Fruit fly (Drosophila melanogaster) whole organism, pupa: ENCODE data around the gene Prm.

Experiments used
- CG10348 ChIP-seq: fragments of 200-800 bp; sonication (Bioruptor generic); IDR thresholded peaks from 2 replicates; pipeline ENCODE4 v1.3.6; 2022; ENCODE audit warnings: missing biosample characterization, missing genetic modification characterization
- CG12605 ChIP-seq: fragments of 200-800 bp; sonication (Bioruptor generic); IDR thresholded peaks from 2 replicates; pipeline ENCODE4 v1.3.6; 2022; ENCODE audit warnings: missing biosample characterization, missing genetic modification characterization
- CG13204 ChIP-seq: fragments of 200-800 bp; sonication (Bioruptor generic); optimal IDR thresholded peaks from 2 replicates; lab custom pipeline; 2018; ENCODE audit warnings: missing biosample characterization, mild to moderate bottlenecking, missing genetic modification characterization, moderate library complexity
- CG14655 ChIP-seq: fragments of 200-800 bp; sonication (Bioruptor generic); optimal IDR thresholded peaks from 3 replicates; lab custom pipeline; 2017; ENCODE audit warnings: mild to moderate bottlenecking, missing biosample characterization, missing genetic modification reagents, missing genetic modification characterization
- CG15710 ChIP-seq: fragments of 200-800 bp; sonication (Bioruptor generic); optimal IDR thresholded peaks from 2 replicates; lab custom pipeline; 2018; ENCODE audit warnings: missing biosample characterization, mild to moderate bottlenecking, missing genetic modification characterization, moderate library complexity
- CG17806 ChIP-seq: fragments of 200-800 bp; sonication (Bioruptor generic); optimal IDR thresholded peaks from 2 replicates; lab custom pipeline; 2018; ENCODE audit warnings: missing biosample characterization, mild to moderate bottlenecking, missing genetic modification characterization, moderate library complexity
- CG32121 ChIP-seq: fragments of 200-800 bp; sonication (Bioruptor generic); IDR thresholded peaks from 2 replicates; pipeline ENCODE4 v1.3.6; 2022; ENCODE audit warnings: missing biosample characterization, missing genetic modification characterization
- CG34367 ChIP-seq: fragments of 200-800 bp; sonication (Bioruptor generic); optimal IDR thresholded peaks from 2 replicates; lab custom pipeline; 2018; ENCODE audit warnings: missing biosample characterization, mild to moderate bottlenecking, missing genetic modification characterization
- CG4496 ChIP-seq: fragments of 200-800 bp; sonication (Bioruptor generic); IDR thresholded peaks from 3 replicates; pipeline ENCODE4 v1.3.6; 2022; ENCODE audit warnings: missing biosample characterization, missing genetic modification characterization
- CG8159 ChIP-seq: fragments of 200-800 bp; sonication (Bioruptor generic); optimal IDR thresholded peaks from 3 replicates; lab custom pipeline; 2018; ENCODE audit warnings: missing biosample characterization, mild to moderate bottlenecking, missing genetic modification characterization, moderate library complexity
- CG8301 ChIP-seq: fragments of 200-800 bp; sonication (Bioruptor generic); optimal IDR thresholded peaks from 2 replicates; lab custom pipeline; 2018; ENCODE audit warnings: missing biosample characterization, mild to moderate bottlenecking, missing genetic modification characterization
- CG9948 ChIP-seq: fragments of 200-800 bp; sonication (Bioruptor generic); optimal IDR thresholded peaks from 2 replicates; lab custom pipeline; 2018; ENCODE audit warnings: missing biosample characterization, mild to moderate bottlenecking, missing genetic modification characterization, moderate library complexity
- D1 ChIP-seq: fragments of 200-800 bp; sonication (Bioruptor generic); optimal IDR thresholded peaks from 2 replicates; lab custom pipeline; 2018; ENCODE audit warnings: missing biosample characterization, mild to moderate bottlenecking, missing genetic modification characterization, moderate library complexity
- EcR ChIP-seq: fragments of 200-800 bp; sonication (Bioruptor generic); optimal IDR thresholded peaks from 3 replicates; lab custom pipeline; 2019; ENCODE audit warnings: missing biosample characterization, missing genetic modification characterization, mild to moderate bottlenecking, moderate library complexity, missing genetic modification reagents
- Ets98B ChIP-seq: fragments of 200-800 bp; sonication (Bioruptor generic); IDR thresholded peaks from 2 replicates; pipeline ENCODE4 v1.3.6; 2022; ENCODE audit warnings: missing biosample characterization, missing genetic modification characterization
- Pif1A ChIP-seq: fragments of 200-800 bp; sonication (Bioruptor generic); optimal IDR thresholded peaks from 3 replicates; lab custom pipeline; 2016; ENCODE audit warnings: missing biosample characterization, missing genetic modification characterization
- Pif1B ChIP-seq: fragments of 200-800 bp; sonication (Bioruptor generic); optimal IDR thresholded peaks from 3 replicates; lab custom pipeline; 2016; ENCODE audit warnings: missing biosample characterization, missing genetic modification characterization
- Snoo ChIP-seq: fragments of 200-800 bp; sonication (Bioruptor generic); optimal IDR thresholded peaks from 3 replicates; lab custom pipeline; 2017; ENCODE audit warnings: missing biosample characterization, mild to moderate bottlenecking, missing genetic modification characterization, inconsistent platforms
- fd96Ca ChIP-seq: fragments of 200-800 bp; sonication (Bioruptor generic); IDR thresholded peaks from 3 replicates; pipeline ENCODE4 v1.3.6; 2022; ENCODE audit warnings: missing biosample characterization, missing genetic modification characterization
- gl ChIP-seq: fragments of 200-800 bp; sonication (Bioruptor generic); optimal IDR thresholded peaks from 2 replicates; lab custom pipeline; 2018; ENCODE audit warnings: missing biosample characterization, mild to moderate bottlenecking, missing genetic modification characterization
- rn ChIP-seq: fragments of 200-800 bp; sonication (Bioruptor generic); IDR thresholded peaks from 2 replicates; pipeline ENCODE4 v1.3.6; 2022; ENCODE audit warnings: missing biosample characterization, missing genetic modification characterization

Prm gene

DNA sequence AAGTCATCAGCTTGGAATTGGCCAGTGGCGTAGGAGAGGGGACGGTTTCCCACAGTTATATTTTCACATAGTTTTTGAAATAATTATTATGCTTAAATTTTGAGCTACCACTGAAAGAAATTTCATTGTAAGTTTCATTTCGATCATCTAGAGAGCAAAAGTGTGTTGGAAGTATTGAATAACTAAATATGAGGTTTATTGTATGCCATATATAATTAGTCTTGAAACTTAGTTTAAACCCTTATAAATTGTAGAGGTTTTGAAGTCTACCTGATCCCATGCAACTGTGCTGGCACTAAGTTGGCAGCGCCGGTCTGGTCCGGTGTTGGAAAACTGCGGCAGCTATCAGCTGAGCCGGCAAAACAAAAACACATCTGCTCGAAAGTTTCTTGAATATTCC is 24.0 kb downstream of the Prm start, which contains the start of the genes CG32022 and CG6511:
TSS of gene CG32022 (minus strand) at position 128 of the 400 bp plus-strand sequence.
TSS of gene CG6511 (plus strand) at position 180 of the 400 bp plus-strand sequence.
- TF ChIP-seq fd96Ca (GFP tag; lab: Robert Waterston, UW) (peak; percentile 96), rn (GFP tag; lab: Robert Waterston, UW) (peak; percentile 97), gl (tag; lab: Kevin White, UChicago) (peak; percentile 92), CG8159 (tag; lab: Kevin White, UChicago) (peak; percentile 98), CG32121 (peak; percentile 97), Pif1B (GFP tag; lab: Kevin White, UChicago) (peak; percentile 89), CG12605 (GFP tag; lab: Robert Waterston, UW) (peak; percentile 91), CG17806 (tag; lab: Kevin White, UChicago) (peak; percentile 96), CG8301 (tag; lab: Kevin White, UChicago) (peak; percentile 98), CG4496 (GFP tag; lab: Robert Waterston, UW) (peak; percentile 97), CG9948 (tag; lab: Kevin White, UChicago) (peak; percentile 98), Pif1A (GFP tag; lab: Kevin White, UChicago) (peak; percentile 97), CG10348 (GFP tag; lab: Robert Waterston, UW) (peak; percentile 97), CG15710 (tag; lab: Kevin White, UChicago) (peak; percentile 98), CG13204 (GFP tag; lab: Kevin White, UChicago) (peak; percentile 87), CG14655 (GFP tag; lab: Kevin White, UChicago) (peak; percentile 98), CG34367 (tag; lab: Kevin White, UChicago) (peak; percentile 96), D1 (tag; lab: Kevin White, UChicago) (no peak), Ets98B (GFP tag; lab: Robert Waterston, UW) (peak; percentile 93), Snoo (peak; percentile 98), EcR (GFP tag; lab: Kevin White, UChicago) (no peak)

DNA sequence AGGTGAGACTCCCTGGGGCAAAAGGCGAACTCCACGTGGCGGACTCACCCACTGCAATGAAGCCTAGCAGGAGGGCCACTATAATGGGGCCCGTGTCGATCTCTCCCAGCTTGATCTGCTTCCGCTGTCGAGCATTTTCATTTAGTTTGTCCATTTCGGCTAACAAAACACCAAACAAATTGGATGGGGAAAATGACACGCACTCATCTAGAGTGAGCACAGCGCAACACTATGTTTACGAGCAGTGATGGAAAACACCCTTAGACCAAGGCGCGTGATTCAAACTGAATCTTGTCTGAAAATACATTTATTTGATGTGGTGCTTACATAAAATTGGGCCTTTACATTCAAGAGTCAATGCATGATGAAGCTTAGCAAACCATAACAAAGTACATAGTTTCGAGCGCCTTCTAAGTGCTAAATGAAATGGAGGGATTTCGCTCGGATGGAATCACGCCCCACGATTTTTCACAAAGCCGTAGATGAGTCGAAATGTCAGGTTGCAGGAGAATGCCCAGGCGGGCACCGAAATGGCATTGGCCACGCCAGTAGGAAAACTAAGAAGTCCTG is 25.0 kb downstream of the Prm start, which contains the start of gene SrpRbeta:
TSS of gene SrpRbeta (minus strand) at position 236 of the 570 bp plus-strand sequence.
- TF ChIP-seq Snoo (peak; percentile 30), CG15710 (tag; lab: Kevin White, UChicago) (no peak), Pif1A (GFP tag; lab: Kevin White, UChicago) (peak; percentile 4), CG4496 (GFP tag; lab: Robert Waterston, UW) (no peak)

dm6 chr3L:8718602-8719001 is 26.5 kb downstream of the Prm start:
- peak; percentile 90 for TF ChIP-seq D1 (tag; lab: Kevin White, UChicago)
- TF ChIP-seq CG14655 (GFP tag; lab: Kevin White, UChicago): no peak
- no peak for TF ChIP-seq Pif1A (GFP tag; lab: Kevin White, UChicago)
- TF ChIP-seq CG4496 (GFP tag; lab: Robert Waterston, UW): no peak

dm6 chr3L:8716013-8716412 is 29.1 kb downstream of the Prm start:
- TF ChIP-seq CG8159 (tag; lab: Kevin White, UChicago) (peak; percentile 46), CG14655 (GFP tag; lab: Kevin White, UChicago) (peak; percentile 54), CG12605 (GFP tag; lab: Robert Waterston, UW) (no peak), CG13204 (GFP tag; lab: Kevin White, UChicago) (no peak), Pif1B (GFP tag; lab: Kevin White, UChicago) (no peak), CG34367 (tag; lab: Kevin White, UChicago) (peak; percentile 4), CG17806 (tag; lab: Kevin White, UChicago) (peak; percentile 33), CG9948 (tag; lab: Kevin White, UChicago) (peak; percentile 32), CG15710 (tag; lab: Kevin White, UChicago) (peak; percentile 19), Snoo (peak; percentile 1), Pif1A (GFP tag; lab: Kevin White, UChicago) (peak; percentile 31), CG32121 (no peak), CG8301 (tag; lab: Kevin White, UChicago) (peak; percentile 17)

- TF ChIP-seq EcR (GFP tag; lab: Kevin White, UChicago): no peak
- TF ChIP-seq CG8301 (tag; lab: Kevin White, UChicago): no peak
- no peak for TF ChIP-seq fd96Ca (GFP tag; lab: Robert Waterston, UW)
- no peak for TF ChIP-seq CG32121
- peak; percentile 28 for TF ChIP-seq CG17806 (tag; lab: Kevin White, UChicago)
- no peak for TF ChIP-seq Snoo
- TF ChIP-seq CG15710 (tag; lab: Kevin White, UChicago): peak; percentile 55
- TF ChIP-seq CG13204 (GFP tag; lab: Kevin White, UChicago): no peak
- no peak for TF ChIP-seq CG12605 (GFP tag; lab: Robert Waterston, UW)
- peak; percentile 11 for TF ChIP-seq CG14655 (GFP tag; lab: Kevin White, UChicago)
- TF ChIP-seq Pif1A (GFP tag; lab: Kevin White, UChicago): no peak
- TF ChIP-seq CG34367 (tag; lab: Kevin White, UChicago): peak; percentile 8
- TF ChIP-seq D1 (tag; lab: Kevin White, UChicago): no peak
- TF ChIP-seq gl (tag; lab: Kevin White, UChicago): no peak
- TF ChIP-seq CG9948 (tag; lab: Kevin White, UChicago): peak; percentile 29
- TF ChIP-seq CG8159 (tag; lab: Kevin White, UChicago): peak; percentile 56
- no peak for TF ChIP-seq CG4496 (GFP tag; lab: Robert Waterston, UW)
Observed at dm6 chr3L:8712913-8713312, 32.2 kb downstream of the Prm start.
